Worm (Caenorhabditis elegans): ENCODE data around the gene H03A11.13.

DNA sequence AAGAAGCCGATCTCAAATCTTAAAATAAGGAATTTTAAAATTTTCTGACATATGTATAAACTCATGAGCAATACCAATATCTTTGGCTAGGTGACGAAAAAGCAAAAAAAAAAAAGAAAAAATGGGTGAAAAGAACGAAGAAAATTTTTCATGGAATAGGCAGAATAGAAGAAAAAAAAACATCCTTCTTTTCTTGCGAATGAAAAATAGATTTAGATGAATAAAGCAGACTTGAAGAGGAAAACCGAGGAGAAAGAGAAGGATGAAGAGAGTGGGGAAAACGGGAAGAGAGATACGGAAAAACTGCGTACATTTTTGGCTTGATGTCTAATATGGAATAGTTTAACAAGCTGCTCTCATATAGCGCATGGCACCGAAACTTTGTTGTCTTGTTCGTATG lies 18.8 kb upstream of the H03A11.13 start:
- TF ChIP-seq gmeb-2 (tag; optimal IDR thresholded peaks at IDR 0.05) (no peak), fkh-10 (GFP tag; optimal IDR thresholded peaks at IDR 0.05) (no peak), sox-4 (tag; optimal IDR thresholded peaks at IDR 0.05) (no peak), ceh-6 (GFP tag; optimal IDR thresholded peaks at IDR 0.05) (no peak)
